Worm (Caenorhabditis elegans) whole organism, L2 larva: ENCODE measurements around the gene F41G3.18.

Experiments used
- C34F6.9 ChIP-seq: fragments of 150-350 bp; optimal IDR thresholded peaks from 2 replicates; lab custom pipeline; 2014; ENCODE audit warnings: missing biosample characterization, missing genetic modification characterization
- F13H6.1 ChIP-seq: sonication (generic microtip); optimal IDR thresholded peaks from 2 replicates; lab custom pipeline; 2016; ENCODE audit warnings: missing genetic modification characterization, missing compliant biosample characterization
- R02D3.7 ChIP-seq: fragments of 150-350 bp; optimal IDR thresholded peaks from 2 replicates; lab custom pipeline; 2014; ENCODE audit warnings: missing biosample characterization, missing genetic modification characterization
- Y55F3AM.14 ChIP-seq: fragments of 200-800 bp; sonication (Bioruptor generic); optimal IDR thresholded peaks from 2 replicates; lab custom pipeline; 2018; ENCODE audit warnings: mild to moderate bottlenecking, missing genetic modification characterization, missing compliant biosample characterization
- ZK546.5 ChIP-seq: sonication (generic microtip); optimal IDR thresholded peaks from 2 replicates; lab custom pipeline; 2017; ENCODE audit warnings: missing biosample characterization, missing genetic modification characterization
- alr-1 ChIP-seq: fragments of 150-350 bp; optimal IDR thresholded peaks from 2 replicates; lab custom pipeline; 2014; ENCODE audit warnings: missing biosample characterization, missing genetic modification characterization
- aly-2 ChIP-seq: fragments of 150-350 bp; optimal IDR thresholded peaks from 2 replicates; lab custom pipeline; 2014; ENCODE audit warnings: missing biosample characterization, missing genetic modification characterization
- ama-1 ChIP-seq: fragments of 150-350 bp; optimal IDR thresholded peaks from 2 replicates; lab custom pipeline; 2018; ENCODE audit warnings: inconsistent platforms
- blmp-1 ChIP-seq: sonication (generic microtip); optimal IDR thresholded peaks from 2 replicates; lab custom pipeline; 2017; ENCODE audit warnings: missing genetic modification characterization, mild to moderate bottlenecking, missing compliant biosample characterization, antibody characterized with exemption, moderate library complexity; ENCODE audit not compliant: insufficient read depth
- ceh-16 ChIP-seq: fragments of 150-350 bp; optimal IDR thresholded peaks from 2 replicates; lab custom pipeline; 2014; ENCODE audit warnings: missing biosample characterization, missing genetic modification characterization
- ceh-82 ChIP-seq: fragments of 150-350 bp; optimal IDR thresholded peaks from 2 replicates; lab custom pipeline; 2014; ENCODE audit warnings: missing biosample characterization, missing genetic modification characterization
- crh-2 ChIP-seq: sonication (generic microtip); optimal IDR thresholded peaks from 2 replicates; lab custom pipeline; 2017; ENCODE audit warnings: missing biosample characterization, missing genetic modification characterization
- dmd-4 ChIP-seq: sonication (generic microtip); optimal IDR thresholded peaks from 2 replicates; lab custom pipeline; 2017; ENCODE audit warnings: missing biosample characterization, missing genetic modification characterization
- egl-27 ChIP-seq: sonication (generic microtip); optimal IDR thresholded peaks from 3 replicates; lab custom pipeline; 2017; ENCODE audit warnings: missing biosample characterization, missing genetic modification reagents, missing genetic modification characterization
- elt-1 ChIP-seq: fragments of 150-350 bp; optimal IDR thresholded peaks from 2 replicates; lab custom pipeline; 2014; ENCODE audit warnings: missing biosample characterization, missing genetic modification characterization
- elt-3 ChIP-seq: sonication (generic microtip); optimal IDR thresholded peaks from 2 replicates; lab custom pipeline; 2017; ENCODE audit warnings: missing biosample characterization, missing genetic modification characterization
- fos-1 ChIP-seq: fragments of 150-350 bp; optimal IDR thresholded peaks from 2 replicates; lab custom pipeline; 2014; ENCODE audit warnings: missing biosample characterization, missing genetic modification characterization
- gmeb-1 ChIP-seq: fragments of 150-350 bp; optimal IDR thresholded peaks from 2 replicates; lab custom pipeline; 2014; ENCODE audit warnings: missing biosample characterization, missing genetic modification characterization
- lin-11 ChIP-seq: fragments of 150-350 bp; sonication (generic microtip); optimal IDR thresholded peaks from 2 replicates; lab custom pipeline; 2014; ENCODE audit warnings: missing biosample characterization, missing genetic modification characterization, inconsistent platforms, mixed read lengths
- lin-13 ChIP-seq: fragments of 150-350 bp; optimal IDR thresholded peaks from 2 replicates; lab custom pipeline; 2014; ENCODE audit warnings: missing biosample characterization, missing genetic modification reagents, missing genetic modification characterization
- lin-39 ChIP-seq: fragments of 150-350 bp; optimal IDR thresholded peaks from 2 replicates; lab custom pipeline; 2014; ENCODE audit warnings: missing biosample characterization, missing genetic modification reagents, missing genetic modification characterization
- lsy-2 ChIP-seq, 2 experiments: fragments of 150-350 bp in 1 of 2; sonication (generic microtip) in 1 of 2; optimal IDR thresholded peaks; 2 replicates each; lab custom pipeline; 2014 to 2017; ENCODE audit warnings: missing biosample characterization in 2 of 2, missing genetic modification characterization in 2 of 2
- mab-5 ChIP-seq: fragments of 150-350 bp; optimal IDR thresholded peaks from 2 replicates; lab custom pipeline; 2014; ENCODE audit warnings: missing biosample characterization, missing genetic modification characterization
- mbf-1 ChIP-seq: sonication (generic microtip); optimal IDR thresholded peaks from 2 replicates; lab custom pipeline; 2017; ENCODE audit warnings: missing biosample characterization, missing genetic modification characterization
- mdl-1 ChIP-seq, 2 experiments: fragments of 150-350 bp in 1 of 2; sonication (generic microtip) in 1 of 2; optimal IDR thresholded peaks; 2 replicates each; lab custom pipeline; 2017; ENCODE audit warnings: missing biosample characterization in 2 of 2, missing genetic modification characterization in 2 of 2
- nhr-10 ChIP-seq: sonication (generic microtip); optimal IDR thresholded peaks from 2 replicates; lab custom pipeline; 2017; ENCODE audit warnings: missing biosample characterization, missing genetic modification characterization
- nhr-11 ChIP-seq: fragments of 150-350 bp; optimal IDR thresholded peaks from 2 replicates; lab custom pipeline; 2014; ENCODE audit warnings: missing biosample characterization, missing genetic modification characterization
- nhr-12 ChIP-seq: fragments of 150-350 bp; optimal IDR thresholded peaks from 2 replicates; lab custom pipeline; 2014; ENCODE audit warnings: missing biosample characterization, missing genetic modification characterization
- nhr-129 ChIP-seq: fragments of 150-350 bp; optimal IDR thresholded peaks from 2 replicates; lab custom pipeline; 2014; ENCODE audit warnings: missing biosample characterization, missing genetic modification characterization
- nhr-21 ChIP-seq: fragments of 150-350 bp; optimal IDR thresholded peaks from 2 replicates; lab custom pipeline; 2014; ENCODE audit warnings: missing biosample characterization, missing genetic modification characterization
- nhr-23 ChIP-seq: fragments of 150-350 bp; optimal IDR thresholded peaks from 2 replicates; lab custom pipeline; 2014; ENCODE audit warnings: missing biosample characterization, missing genetic modification reagents, missing genetic modification characterization
- nhr-237 ChIP-seq: fragments of 150-350 bp; optimal IDR thresholded peaks from 2 replicates; lab custom pipeline; 2014; ENCODE audit warnings: missing biosample characterization, missing genetic modification characterization
- nhr-25 ChIP-seq: fragments of 150-350 bp; sonication (generic microtip); optimal IDR thresholded peaks from 3 replicates; lab custom pipeline; 2014; ENCODE audit warnings: missing biosample characterization, missing genetic modification characterization
- nhr-6 ChIP-seq: fragments of 150-350 bp; optimal IDR thresholded peaks from 2 replicates; lab custom pipeline; 2014; ENCODE audit warnings: missing biosample characterization, missing genetic modification characterization
- nhr-77 ChIP-seq: fragments of 150-350 bp; optimal IDR thresholded peaks from 2 replicates; lab custom pipeline; 2014; ENCODE audit warnings: missing biosample characterization, missing genetic modification characterization
- peb-1 ChIP-seq: fragments of 150-350 bp; optimal IDR thresholded peaks from 2 replicates; lab custom pipeline; 2014; ENCODE audit warnings: missing biosample characterization, missing genetic modification characterization
- sem-4 ChIP-seq: fragments of 150-350 bp; optimal IDR thresholded peaks from 2 replicates; lab custom pipeline; 2014; ENCODE audit warnings: missing biosample characterization, missing genetic modification reagents, missing genetic modification characterization
- skn-1 ChIP-seq: sonication (generic microtip); optimal IDR thresholded peaks from 2 replicates; lab custom pipeline; 2017; ENCODE audit warnings: missing biosample characterization, missing genetic modification characterization
- sma-3 ChIP-seq: sonication (generic microtip); optimal IDR thresholded peaks from 2 replicates; lab custom pipeline; 2016; ENCODE audit warnings: missing genetic modification reagents, missing genetic modification characterization, missing compliant biosample characterization
- sma-9 ChIP-seq, 2 experiments: fragments of 150-350 bp in 1 of 2; sonication (generic microtip) in 1 of 2; optimal IDR thresholded peaks; 2 replicates each; lab custom pipeline; 2014 to 2016; ENCODE audit warnings: missing genetic modification characterization in 2 of 2, mild to moderate bottlenecking in 1 of 2, missing biosample characterization in 1 of 2, missing compliant biosample characterization in 1 of 2, missing genetic modification reagents in 1 of 2, moderate library complexity in 1 of 2
- snpc-4 ChIP-seq: fragments of 150-350 bp; optimal IDR thresholded peaks from 2 replicates; lab custom pipeline; 2014; ENCODE audit warnings: missing biosample characterization, missing genetic modification characterization
- unc-39 ChIP-seq: fragments of 150-350 bp; optimal IDR thresholded peaks from 2 replicates; lab custom pipeline; 2014; ENCODE audit warnings: missing biosample characterization, missing genetic modification characterization
- unc-55 ChIP-seq: fragments of 150-350 bp; sonication (generic microtip); optimal IDR thresholded peaks from 3 replicates; lab custom pipeline; 2014; ENCODE audit warnings: missing biosample characterization, missing genetic modification reagents, missing genetic modification characterization
- unc-62 ChIP-seq: fragments of 150-350 bp; optimal IDR thresholded peaks from 2 replicates; lab custom pipeline; 2014; ENCODE audit warnings: missing biosample characterization, missing genetic modification reagents, missing genetic modification characterization
- zag-1 ChIP-seq: fragments of 150-350 bp; optimal IDR thresholded peaks from 2 replicates; lab custom pipeline; 2014; ENCODE audit warnings: missing biosample characterization, missing genetic modification characterization
- ztf-1 ChIP-seq: fragments of 200-800 bp; sonication (Bioruptor generic); conservative IDR thresholded peaks from 2 replicates; pipeline ENCODE4 v1.3.6; 2022; ENCODE audit warnings: missing genetic modification characterization, missing compliant biosample characterization
- ztf-11 ChIP-seq: sonication (generic microtip); optimal IDR thresholded peaks from 2 replicates; lab custom pipeline; 2017; ENCODE audit warnings: missing biosample characterization, missing genetic modification characterization
- ztf-4 ChIP-seq: fragments of 150-350 bp; optimal IDR thresholded peaks from 2 replicates; lab custom pipeline; 2014; ENCODE audit warnings: missing biosample characterization, missing genetic modification characterization

The F41G3.18 gene

DNA sequence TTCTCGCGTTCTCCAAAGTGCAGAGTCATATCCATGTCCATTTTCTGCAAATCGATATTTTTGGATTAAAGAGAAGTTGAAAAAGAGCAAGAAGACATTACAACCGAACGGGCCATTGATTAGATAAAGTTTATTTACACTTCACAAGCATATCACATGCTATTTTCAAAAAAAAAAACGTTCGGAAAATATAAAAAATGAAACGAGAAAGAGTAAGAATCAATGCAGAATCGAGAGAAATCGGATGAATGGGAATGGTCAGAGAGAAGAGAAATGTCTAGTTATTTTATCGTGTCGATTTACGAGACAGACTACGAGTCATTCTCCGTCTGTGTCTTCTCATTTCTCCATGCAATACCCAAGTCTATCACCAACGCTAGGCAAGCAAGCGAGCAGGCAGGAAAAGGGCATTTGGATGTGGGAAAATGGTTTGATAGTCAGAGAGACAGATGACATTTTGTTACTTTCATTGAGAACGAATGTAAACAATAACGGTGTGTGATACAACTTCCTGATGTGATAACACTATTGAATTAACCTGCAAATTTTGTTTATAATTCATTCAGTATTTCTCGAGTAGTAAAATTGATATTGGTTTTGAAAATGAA lies 32.1 kb downstream of the F41G3.18 start, which contains the start of gene F31E8.4:
Gene F31E8.4 (minus strand): TSS at position 51 of the 608 bp plus-strand sequence.
- TF ChIP-seq skn-1 (tag; lab: Kevin White, UChicago) (no peak), ztf-11 (no peak), mab-5 (tag; lab: Kevin White, UChicago) (no peak), zag-1 (tag; lab: Kevin White, UChicago) (no peak), ceh-82 (tag; lab: Kevin White, UChicago) (no peak), C34F6.9 (peak; percentile 51), elt-3 (tag; lab: Kevin White, UChicago) (no peak), lsy-2 (tag; optimal IDR thresholded peaks at IDR 0.05; lab: Kevin White, UChicago) (no peak), gmeb-1 (tag; lab: Kevin White, UChicago) (no peak), ztf-4 (no peak), sem-4 (tag; lab: Kevin White, UChicago) (no peak), F13H6.1 (no peak), ZK546.5 (tag; lab: Kevin White, UChicago) (no peak), nhr-77 (tag; lab: Kevin White, UChicago) (no peak), nhr-237 (no peak), lin-11 (tag; lab: Kevin White, UChicago) (no peak), nhr-6 (tag; lab: Kevin White, UChicago) (no peak), nhr-10 (tag; lab: Kevin White, UChicago) (no peak), nhr-12 (tag; lab: Kevin White, UChicago) (no peak), dmd-4 (tag; lab: Kevin White, UChicago) (no peak), ama-1 (lab: Kevin White, UChicago) (no peak), aly-2 (tag; lab: Kevin White, UChicago) (no peak), fos-1 (tag; lab: Kevin White, UChicago) (peak; percentile 66), blmp-1 (tag; lab: Kevin White, UChicago) (peak; percentile 22), crh-2 (tag; lab: Kevin White, UChicago) (peak; percentile 6), ztf-1 (no peak), ceh-16 (no peak), R02D3.7 (tag; lab: Kevin White, UChicago) (no peak), mdl-1 (tag; optimal IDR thresholded peaks at IDR 0.05; lab: Kevin White, UChicago) (no peak), nhr-11 (tag; lab: Kevin White, UChicago) (no peak), egl-27 (tag; lab: Kevin White, UChicago) (no peak), unc-62 (GFP tag; lab: Kevin White, UChicago) (no peak), sma-9 (GFP tag; optimal IDR thresholded peaks at IDR 0.05; lab: Kevin White, UChicago) (peak; percentile 30), sma-9 (tag; optimal IDR thresholded peaks at IDR 0.05; lab: Kevin White, UChicago) (no peak), nhr-129 (peak; percentile 51), unc-55 (GFP tag; lab: Kevin White, UChicago) (no peak), sma-3 (GFP tag; lab: Kevin White, UChicago) (peak; percentile 13), peb-1 (tag; lab: Kevin White, UChicago) (no peak), lin-39 (tag; lab: Kevin White, UChicago) (no peak), nhr-23 (no peak), nhr-21 (tag; lab: Kevin White, UChicago) (no peak), alr-1 (no peak), unc-39 (tag; lab: Kevin White, UChicago) (no peak), lin-13 (no peak), Y55F3AM.14 (GFP tag; lab: Kevin White, UChicago) (no peak), nhr-25 (tag; lab: Kevin White, UChicago) (no peak), mbf-1 (tag; lab: Kevin White, UChicago) (no peak), snpc-4 (no peak), elt-1 (no peak)
